Fruit fly (Drosophila melanogaster) whole organism, prepupa: ENCODE measurements around the gene CG7556.

ENCODE experiments used
- Blimp-1 ChIP-seq: fragments of 200-800 bp; sonication (Bioruptor generic); optimal IDR thresholded peaks from 3 replicates; lab custom pipeline; 2017; ENCODE audit warnings: missing biosample characterization, missing genetic modification characterization, mild to moderate bottlenecking, moderate library complexity, missing genetic modification reagents
- CG16779 ChIP-seq: fragments of 200-800 bp; sonication (Bioruptor generic); optimal IDR thresholded peaks from 3 replicates; lab custom pipeline; 2017; ENCODE audit warnings: missing biosample characterization, mild to moderate bottlenecking, missing genetic modification characterization
- Ets21C ChIP-seq: fragments of 200-800 bp; sonication (Bioruptor generic); optimal IDR thresholded peaks from 3 replicates; lab custom pipeline; 2016; ENCODE audit warnings: missing biosample characterization, missing genetic modification characterization
- Gug ChIP-seq: fragments of 200-800 bp; sonication (Bioruptor generic); IDR thresholded peaks from 2 replicates; pipeline ENCODE4 v1.3.6; 2022; ENCODE audit warnings: missing biosample characterization, missing genetic modification characterization
- Hr38 ChIP-seq: sonication (Bioruptor generic); optimal IDR thresholded peaks from 2 replicates; lab custom pipeline; 2016; ENCODE audit warnings: missing biosample characterization, missing genetic modification characterization
- OdsH ChIP-seq: fragments of 200-800 bp; sonication (Bioruptor generic); optimal IDR thresholded peaks from 3 replicates; lab custom pipeline; 2016; ENCODE audit warnings: missing biosample characterization, missing genetic modification characterization
- Sox15 ChIP-seq: fragments of 200-800 bp; sonication (Bioruptor generic); optimal IDR thresholded peaks from 3 replicates; lab custom pipeline; 2016; ENCODE audit warnings: missing biosample characterization, missing genetic modification characterization
- acj6 ChIP-seq: fragments of 200-800 bp; sonication (Bioruptor generic); optimal IDR thresholded peaks from 3 replicates; lab custom pipeline; 2016; ENCODE audit warnings: missing biosample characterization, missing genetic modification characterization
- fd59A ChIP-seq: fragments of 200-800 bp; sonication (Bioruptor generic); optimal IDR thresholded peaks from 2 replicates; lab custom pipeline; 2017; ENCODE audit warnings: missing biosample characterization, mild to moderate bottlenecking, missing genetic modification characterization, missing genetic modification reagents
- fd85E ChIP-seq: fragments of 200-800 bp; sonication (Bioruptor generic); optimal IDR thresholded peaks from 3 replicates; lab custom pipeline; 2016; ENCODE audit warnings: missing biosample characterization, missing genetic modification characterization
- spab ChIP-seq: fragments of 200-800 bp; sonication (Bioruptor generic); optimal IDR thresholded peaks from 2 replicates; lab custom pipeline; 2017; ENCODE audit warnings: missing biosample characterization, mild to moderate bottlenecking, missing genetic modification characterization, missing genetic modification reagents
- ss ChIP-seq, 2 experiments: fragments of 200-800 bp; sonication (Bioruptor generic); optimal IDR thresholded peaks; 2 replicates in 1 of 2; 3 replicates in 1 of 2; lab custom pipeline; 2017 to 2018; ENCODE audit warnings: mild to moderate bottlenecking in 2 of 2, missing biosample characterization in 2 of 2, missing genetic modification characterization in 2 of 2, moderate library complexity in 1 of 2
- svp ChIP-seq: fragments of 200-800 bp; sonication (Bioruptor generic); peaks from one replicate; lab custom pipeline; 2016; ENCODE audit warnings: missing biosample characterization, missing genetic modification characterization

DNA sequence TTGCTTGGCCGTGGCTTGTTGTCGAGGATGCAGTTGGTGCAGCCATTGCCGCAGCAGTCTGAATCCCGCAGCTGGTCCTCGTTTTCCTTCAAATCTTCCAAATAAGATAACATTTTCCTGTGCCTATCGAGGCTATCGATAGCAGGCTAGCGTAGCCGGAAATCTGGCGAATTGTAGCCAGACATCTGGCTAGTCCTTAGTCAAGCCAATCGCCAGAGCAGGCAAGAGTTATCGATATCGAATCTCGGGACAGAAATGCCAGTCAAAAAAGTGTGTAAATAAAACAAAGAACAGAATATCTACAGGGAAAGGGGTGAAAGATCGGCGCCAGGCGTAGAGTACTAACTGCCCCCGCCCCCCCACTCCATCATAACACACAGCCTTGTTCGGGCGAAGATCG lies 13.7 kb upstream of the CG7556 start, which contains the start of the genes CG7914 and CG14194:
- TF ChIP-seq svp (GFP tag; lab: Kevin White, UChicago) (no peak), Ets21C (GFP tag; lab: Kevin White, UChicago) (no peak), Sox15 (GFP tag; lab: Kevin White, UChicago) (no peak), OdsH (GFP tag; lab: Kevin White, UChicago) (no peak), Blimp-1 (GFP tag; lab: Kevin White, UChicago) (no peak), fd59A (GFP tag; lab: Kevin White, UChicago) (no peak), ss (GFP tag; optimal IDR thresholded peaks at IDR 0.05; lab: Kevin White, UChicago) (peak in 1 of 2 experiments; percentile 9), Hr38 (GFP tag; lab: Kevin White, UChicago) (no peak), acj6 (GFP tag; lab: Kevin White, UChicago) (no peak), Gug (no peak), CG16779 (no peak), spab (GFP tag; lab: Kevin White, UChicago) (no peak), fd85E (GFP tag; lab: Kevin White, UChicago) (no peak)
